Fruit fly (Drosophila melanogaster): ENCODE data around the gene Npc2d.

dm6 chr3R:10084179-10084647 is 28.3 kb upstream of the Npc2d start:
- no peak for TF ChIP-seq Hand (GFP tag; optimal IDR thresholded peaks at IDR 0.05)
- no peak for TF ChIP-seq CG14050 (GFP tag; IDR thresholded peaks at IDR 0.05)
- no peak for TF ChIP-seq CG15479 (GFP tag; optimal IDR thresholded peaks at IDR 0.05)
- TF ChIP-seq CG15514 (GFP tag; optimal IDR thresholded peaks at IDR 0.05), result no peak
- TF ChIP-seq CG7786 (GFP tag; optimal IDR thresholded peaks at IDR 0.05), result no peak
- TF ChIP-seq esg (GFP tag; conservative IDR thresholded peaks at IDR 0.05), result no peak
- TF ChIP-seq sima (GFP tag; optimal IDR thresholded peaks at IDR 0.05), result no peak
- no peak for TF ChIP-seq zfh2 (GFP tag; optimal IDR thresholded peaks at IDR 0.05)
